Worm (Caenorhabditis elegans) whole organism, L4/young adult: Measurements from ENCODE around the gene uvs-1.

Source experiments
- dao-5 ChIP-seq: sonication (generic microtip); optimal IDR thresholded peaks from 2 replicates; lab custom pipeline; 2016; ENCODE audit warnings: missing genotype, missing genetic modification characterization, moderate library complexity, missing compliant biosample characterization
- him-1 ChIP-seq: sonication (generic microtip); optimal IDR thresholded peaks from 2 replicates; lab custom pipeline; 2016; ENCODE audit warnings: missing genotype, missing genetic modification reagents, missing genetic modification characterization, missing compliant biosample characterization

DNA sequence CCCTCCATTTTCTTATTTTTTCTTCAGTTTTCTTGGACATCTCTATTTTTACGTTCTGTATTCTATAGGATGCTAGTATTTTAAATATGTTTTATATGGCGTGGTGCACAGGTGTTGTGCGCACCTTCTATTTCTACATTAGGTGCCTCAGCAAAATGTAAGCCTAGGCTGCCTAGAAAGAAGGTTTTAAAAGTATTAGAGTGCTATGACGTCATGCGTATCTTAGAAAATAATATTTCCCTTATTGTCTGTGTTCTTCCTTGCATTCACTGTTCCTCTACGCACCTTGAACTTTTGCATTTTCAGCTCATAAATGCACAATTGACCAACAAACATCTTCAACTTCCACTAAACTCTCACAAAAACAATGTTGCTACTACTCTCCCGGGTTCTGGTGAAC lies 33.0 kb downstream of the uvs-1 start, which contains the start of gene frpr-3:
- TF ChIP-seq dao-5 (tag; lab: Kevin White, UChicago), result no peak
- no peak for TF ChIP-seq him-1 (tag; lab: Kevin White, UChicago)
